Worm (Caenorhabditis elegans): ENCODE data around the gene lipl-5.

DNA sequence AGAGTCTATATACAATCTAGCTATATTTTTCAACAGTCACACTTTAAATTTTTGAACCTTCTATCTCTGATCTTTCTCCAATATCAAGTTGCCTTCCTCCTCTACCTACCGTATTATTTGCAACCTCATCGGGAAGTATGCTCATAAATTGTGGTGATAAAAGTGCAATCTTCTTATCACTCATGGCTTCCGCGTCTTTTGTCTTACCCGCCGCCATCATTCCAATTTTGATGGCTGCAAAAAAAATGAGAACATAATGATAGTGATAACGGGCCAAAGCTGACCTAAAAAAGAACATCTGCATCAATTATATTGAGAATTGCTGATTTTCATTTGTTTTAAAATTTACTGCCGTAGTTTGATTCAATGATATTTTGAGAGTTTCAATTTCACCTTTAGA, 8.8 kb upstream of the lipl-5 start:
- no peak for TF ChIP-seq egl-5 (tag; optimal IDR thresholded peaks at IDR 0.05)
- TF ChIP-seq nhr-67 (tag; optimal IDR thresholded peaks at IDR 0.05), result no peak
- TF ChIP-seq pha-4 (tag; optimal IDR thresholded peaks at IDR 0.05), result no peak
- TF ChIP-seq lin-15B (tag; optimal IDR thresholded peaks at IDR 0.05), result no peak
- no peak for TF ChIP-seq jun-1 (tag; optimal IDR thresholded peaks at IDR 0.05)
- TF ChIP-seq ama-1 (optimal IDR thresholded peaks at IDR 0.05), result no peak
- no peak for TF ChIP-seq nhr-25 (tag; optimal IDR thresholded peaks at IDR 0.05)

All from whole organism, L3 larva.